Worm (Caenorhabditis elegans) whole organism, L1 larva: ENCODE results near the gene T26C5.4.
A peak's percentile ranks its signal among the peaks of the same experiment; 100 is the strongest.

Source experiments
- C16A3.4 ChIP-seq: fragments of 150-350 bp; optimal IDR thresholded peaks from 2 replicates; lab custom pipeline; 2014; ENCODE audit warnings: missing biosample characterization, missing genetic modification characterization
- C34B4.2 ChIP-seq: sonication (generic microtip); optimal IDR thresholded peaks from 2 replicates; lab custom pipeline; 2017; ENCODE audit warnings: mild to moderate bottlenecking, missing genetic modification characterization, missing compliant biosample characterization
- F16B12.6 ChIP-seq: fragments of 150-350 bp; optimal IDR thresholded peaks from 2 replicates; lab custom pipeline; 2014; ENCODE audit warnings: missing biosample characterization, missing genetic modification characterization
- Y116A8C.19 ChIP-seq: sonication (generic microtip); optimal IDR thresholded peaks from 2 replicates; lab custom pipeline; 2016; ENCODE audit warnings: missing compliant biosample characterization, missing genetic modification characterization, borderline replicate concordance
- aha-1 ChIP-seq: fragments of 150-350 bp; optimal IDR thresholded peaks from 2 replicates; lab custom pipeline; 2014; ENCODE audit warnings: missing biosample characterization, missing genetic modification characterization
- alr-1 ChIP-seq: fragments of 200-800 bp; sonication (Bioruptor generic); optimal IDR thresholded peaks from 2 replicates; lab custom pipeline; 2018; ENCODE audit warnings: borderline replicate concordance, mild to moderate bottlenecking, missing genetic modification characterization, missing compliant biosample characterization
- ama-1 ChIP-seq: fragments of 150-350 bp; optimal IDR thresholded peaks from 2 replicates; lab custom pipeline; 2014
- ceh-63 ChIP-seq: fragments of 200-800 bp; sonication (Bioruptor generic); optimal IDR thresholded peaks from 2 replicates; lab custom pipeline; 2018; ENCODE audit warnings: mild to moderate bottlenecking, missing genetic modification characterization, missing compliant biosample characterization
- ceh-8 ChIP-seq: fragments of 200-800 bp; sonication (Bioruptor generic); optimal IDR thresholded peaks from 2 replicates; lab custom pipeline; 2018; ENCODE audit warnings: mild to moderate bottlenecking, missing genetic modification characterization, moderate library complexity, missing compliant biosample characterization
- ceh-82 ChIP-seq, 3 experiments: fragments of 150-350 bp in 1 of 3; sonication (generic microtip) in 2 of 3; optimal IDR thresholded peaks; 2 replicates each; lab custom pipeline; 2014 to 2017; ENCODE audit warnings: missing biosample characterization in 3 of 3, missing genetic modification characterization in 3 of 3
- ceh-88 ChIP-seq: fragments of 200-800 bp; sonication (Bioruptor generic); IDR thresholded peaks from 2 replicates; pipeline ENCODE4 v1.3.6; 2022; ENCODE audit warnings: missing genetic modification characterization, missing compliant biosample characterization
- ces-1 ChIP-seq: fragments of 150-350 bp; optimal IDR thresholded peaks from 2 replicates; lab custom pipeline; 2014; ENCODE audit warnings: missing biosample characterization, missing genetic modification reagents, missing genetic modification characterization
- dpl-1 ChIP-seq, 3 experiments: fragments of 150-350 bp in 2 of 3; sonication (generic microtip) in 1 of 3; optimal IDR thresholded peaks; 2 replicates each; lab custom pipeline; 2014 to 2017; ENCODE audit warnings: missing biosample characterization in 3 of 3, missing genetic modification characterization in 3 of 3, missing genetic modification reagents in 3 of 3
- dsc-1 ChIP-seq: sonication (generic microtip); optimal IDR thresholded peaks from 2 replicates; lab custom pipeline; 2016; ENCODE audit warnings: mild to moderate bottlenecking, missing genetic modification characterization, missing compliant biosample characterization
- efl-3 ChIP-seq: fragments of 200-800 bp; sonication (Bioruptor generic); optimal IDR thresholded peaks from 2 replicates; lab custom pipeline; 2018; ENCODE audit warnings: mild to moderate bottlenecking, missing genetic modification characterization, missing compliant biosample characterization
- egl-13 ChIP-seq: sonication (generic microtip); optimal IDR thresholded peaks from 2 replicates; lab custom pipeline; 2016; ENCODE audit warnings: missing genotype, missing genetic modification reagents, missing genetic modification characterization, missing compliant biosample characterization
- elt-3 ChIP-seq, 6 experiments: fragments of 150-350 bp in 1 of 6; sonication (generic microtip); optimal IDR thresholded peaks; 2 replicates each; lab custom pipeline; 2017 to 2018; ENCODE audit warnings: missing biosample characterization in 6 of 6, missing genetic modification characterization in 6 of 6, inconsistent platforms in 1 of 6
- ets-5 ChIP-seq: fragments of 200-800 bp; sonication (Bioruptor generic); IDR thresholded peaks from 2 replicates; pipeline ENCODE4 v1.3.6; 2022; ENCODE audit warnings: missing genetic modification characterization, missing compliant biosample characterization
- fkh-10 ChIP-seq: sonication (generic microtip); optimal IDR thresholded peaks from 2 replicates; lab custom pipeline; 2017; ENCODE audit warnings: missing biosample characterization, missing genetic modification reagents, missing genetic modification characterization
- fkh-8 ChIP-seq: sonication (generic microtip); optimal IDR thresholded peaks from 2 replicates; lab custom pipeline; 2016; ENCODE audit warnings: mild to moderate bottlenecking, missing genetic modification characterization, missing compliant biosample characterization
- grh-1 ChIP-seq: fragments of 200-800 bp; sonication (Bioruptor generic); IDR thresholded peaks from 2 replicates; pipeline ENCODE4 v1.3.6; 2022; ENCODE audit warnings: missing genetic modification reagents, missing genetic modification characterization, missing compliant biosample characterization
- hlh-4 ChIP-seq: sonication (generic microtip); optimal IDR thresholded peaks from 2 replicates; lab custom pipeline; 2016; ENCODE audit warnings: mild to moderate bottlenecking, missing genetic modification characterization, missing compliant biosample characterization
- irx-1 ChIP-seq: sonication (generic microtip); optimal IDR thresholded peaks from 2 replicates; lab custom pipeline; 2016; ENCODE audit warnings: missing genetic modification characterization, missing compliant biosample characterization
- isw-1 ChIP-seq: fragments of 200-800 bp; sonication (Bioruptor generic); IDR thresholded peaks from 2 replicates; pipeline ENCODE4 v1.3.6; 2022; ENCODE audit warnings: missing genetic modification characterization, missing compliant biosample characterization
- lin-14 ChIP-seq: fragments of 200-800 bp; sonication (Bioruptor generic); optimal IDR thresholded peaks from 2 replicates; lab custom pipeline; 2018; ENCODE audit warnings: mild to moderate bottlenecking, missing genetic modification characterization, moderate library complexity, missing compliant biosample characterization
- lin-15B ChIP-seq: fragments of 150-350 bp; sonication (generic microtip); optimal IDR thresholded peaks from 3 replicates; lab custom pipeline; 2014; ENCODE audit warnings: missing biosample characterization, missing genetic modification characterization
- lin-39 ChIP-seq: fragments of 150-350 bp; optimal IDR thresholded peaks from 2 replicates; lab custom pipeline; 2014; ENCODE audit warnings: missing biosample characterization, missing genetic modification reagents, missing genetic modification characterization
- mef-2 ChIP-seq: fragments of 150-350 bp; optimal IDR thresholded peaks from 2 replicates; lab custom pipeline; 2014; ENCODE audit warnings: missing biosample characterization, missing genetic modification characterization
- mep-1 ChIP-seq: fragments of 150-350 bp; optimal IDR thresholded peaks from 2 replicates; lab custom pipeline; 2014; ENCODE audit warnings: missing biosample characterization, missing genetic modification characterization
- nhr-11 ChIP-seq: fragments of 150-350 bp; optimal IDR thresholded peaks from 2 replicates; lab custom pipeline; 2014; ENCODE audit warnings: missing biosample characterization, missing genetic modification characterization
- nhr-12 ChIP-seq: sonication (generic microtip); optimal IDR thresholded peaks from 2 replicates; lab custom pipeline; 2017; ENCODE audit warnings: missing biosample characterization, missing genetic modification characterization
- nhr-19 ChIP-seq: fragments of 200-800 bp; sonication (Bioruptor generic); conservative IDR thresholded peaks from 2 replicates; pipeline ENCODE4 v1.3.6; 2022; ENCODE audit warnings: missing genetic modification characterization, missing compliant biosample characterization
- nhr-20 ChIP-seq: sonication (generic microtip); optimal IDR thresholded peaks from 2 replicates; lab custom pipeline; 2016; ENCODE audit warnings: mild to moderate bottlenecking, missing genetic modification characterization, missing compliant biosample characterization
- nhr-237 ChIP-seq: fragments of 150-350 bp; optimal IDR thresholded peaks from 2 replicates; lab custom pipeline; 2014; ENCODE audit warnings: missing biosample characterization, missing genetic modification characterization
- nhr-28 ChIP-seq: fragments of 150-350 bp; optimal IDR thresholded peaks from 2 replicates; lab custom pipeline; 2014; ENCODE audit warnings: missing biosample characterization, missing genetic modification characterization
- nhr-47 ChIP-seq: sonication (generic microtip); optimal IDR thresholded peaks from 2 replicates; lab custom pipeline; 2016; ENCODE audit warnings: mild to moderate bottlenecking, missing genetic modification characterization, moderate library complexity, missing compliant biosample characterization
- nhr-76 ChIP-seq: sonication (generic microtip); optimal IDR thresholded peaks from 2 replicates; lab custom pipeline; 2017; ENCODE audit warnings: missing biosample characterization, missing genetic modification characterization
- nhr-77 ChIP-seq: fragments of 150-350 bp; optimal IDR thresholded peaks from 2 replicates; lab custom pipeline; 2014; ENCODE audit warnings: missing biosample characterization, missing genetic modification characterization
- nhr-85 ChIP-seq: sonication (generic microtip); peaks from one replicate; lab custom pipeline; 2016; ENCODE audit warnings: missing genetic modification characterization, inconsistent platforms, missing compliant biosample characterization
- pag-3 ChIP-seq: sonication (generic microtip); optimal IDR thresholded peaks from 2 replicates; lab custom pipeline; 2017; ENCODE audit warnings: missing genetic modification characterization, mild to moderate bottlenecking, missing compliant biosample characterization, antibody characterized with exemption, borderline replicate concordance; ENCODE audit not compliant: insufficient read depth
- pax-3 ChIP-seq: fragments of 200-800 bp; sonication (Bioruptor generic); optimal IDR thresholded peaks from 2 replicates; lab custom pipeline; 2018; ENCODE audit warnings: mild to moderate bottlenecking, missing genetic modification characterization, moderate library complexity, missing compliant biosample characterization
- pqm-1 ChIP-seq: sonication (generic microtip); optimal IDR thresholded peaks from 3 replicates; lab custom pipeline; 2017; ENCODE audit warnings: missing biosample characterization, missing genetic modification characterization
- rnt-1 ChIP-seq: sonication (generic microtip); optimal IDR thresholded peaks from 2 replicates; lab custom pipeline; 2016; ENCODE audit warnings: mild to moderate bottlenecking, missing genetic modification characterization, moderate library complexity, missing compliant biosample characterization
- snu-23 ChIP-seq: sonication (generic microtip); optimal IDR thresholded peaks from 2 replicates; lab custom pipeline; 2016; ENCODE audit warnings: missing genetic modification characterization, missing compliant biosample characterization
- sptf-1 ChIP-seq: fragments of 150-350 bp; optimal IDR thresholded peaks from 2 replicates; lab custom pipeline; 2014; ENCODE audit warnings: missing biosample characterization, missing genetic modification characterization
- tlp-1 ChIP-seq: fragments of 150-350 bp; optimal IDR thresholded peaks from 2 replicates; lab custom pipeline; 2014; ENCODE audit warnings: missing biosample characterization, missing genetic modification characterization
- unc-130 ChIP-seq: fragments of 150-350 bp; optimal IDR thresholded peaks from 2 replicates; lab custom pipeline; 2017; ENCODE audit warnings: missing biosample characterization, missing genetic modification characterization, inconsistent platforms
- unc-30 ChIP-seq: sonication (generic microtip); optimal IDR thresholded peaks from 2 replicates; lab custom pipeline; 2017; ENCODE audit warnings: missing biosample characterization, missing genetic modification characterization
- unc-86 ChIP-seq: sonication (generic microtip); optimal IDR thresholded peaks from 2 replicates; lab custom pipeline; 2016; ENCODE audit warnings: missing genetic modification characterization, missing compliant biosample characterization
- unc-98 ChIP-seq: fragments of 200-800 bp; sonication (Bioruptor generic); IDR thresholded peaks from 2 replicates; pipeline ENCODE4 v1.3.6; 2022; ENCODE audit warnings: missing genetic modification characterization, missing compliant biosample characterization
- xbp-1 ChIP-seq: sonication (generic microtip); optimal IDR thresholded peaks from 2 replicates; lab custom pipeline; 2016; ENCODE audit warnings: missing genetic modification characterization, missing compliant biosample characterization
- zag-1 ChIP-seq: fragments of 150-350 bp; optimal IDR thresholded peaks from 2 replicates; lab custom pipeline; 2014; ENCODE audit warnings: missing biosample characterization, missing genetic modification characterization
- zip-4 ChIP-seq: fragments of 200-800 bp; sonication (Bioruptor generic); optimal IDR thresholded peaks from 2 replicates; lab custom pipeline; 2018; ENCODE audit warnings: mild to moderate bottlenecking, missing genetic modification characterization, moderate library complexity, missing compliant biosample characterization
- ztf-4 ChIP-seq: fragments of 150-350 bp; optimal IDR thresholded peaks from 2 replicates; lab custom pipeline; 2014; ENCODE audit warnings: missing biosample characterization, missing genetic modification characterization

Gene T26C5.4

ce11 chrII:9273984-9274383, 23.7 kb upstream of the T26C5.4 start (continued):
- TF ChIP-seq ceh-82 (tag; optimal IDR thresholded peaks at IDR 0.05; lab: Kevin White, UChicago) (peak; percentile 5 to 90 (median 86)), pqm-1 (tag; lab: Kevin White, UChicago) (no peak), ces-1 (GFP tag; lab: Kevin White, UChicago) (no peak), tlp-1 (no peak), lin-39 (tag; lab: Kevin White, UChicago) (peak; percentile 60), nhr-85 (peak; percentile 97), unc-30 (tag; lab: Kevin White, UChicago) (no peak), snu-23 (peak; percentile 94), ets-5 (GFP tag; lab: Robert Waterston, UW) (no peak), nhr-11 (tag; lab: Kevin White, UChicago) (peak; percentile 86), egl-13 (tag; lab: Kevin White, UChicago) (peak; percentile 55), irx-1 (tag; lab: Kevin White, UChicago) (peak; percentile 79), nhr-76 (tag; lab: Kevin White, UChicago) (no peak), fkh-8 (tag; lab: Kevin White, UChicago) (peak; percentile 89), zip-4 (GFP tag; lab: Kevin White, UChicago) (no peak), ceh-88 (GFP tag; lab: Robert Waterston, UW) (peak; percentile 16; the same call in 1 of the 2 replicates), unc-86 (tag; lab: Kevin White, UChicago) (peak; percentile 72), lin-14 (GFP tag; lab: Kevin White, UChicago) (peak; percentile 97), nhr-28 (tag; lab: Kevin White, UChicago) (no peak), Y116A8C.19 (tag; lab: Kevin White, UChicago) (no peak), C16A3.4 (peak; percentile 71), ceh-63 (GFP tag; lab: Kevin White, UChicago) (no peak), unc-98 (GFP tag; lab: Robert Waterston, UW) (no peak), nhr-237 (tag; lab: Kevin White, UChicago) (peak; percentile 30), mep-1 (tag; lab: Kevin White, UChicago) (peak; percentile 86), ama-1 (peak; percentile 6), dpl-1 (GFP tag; optimal IDR thresholded peaks at IDR 0.05; lab: Kevin White, UChicago) (peak; percentile 47 to 70 (median 69)), dsc-1 (peak; percentile 48), fkh-10 (peak; percentile 2), grh-1 (GFP tag; lab: Robert Waterston, UW) (peak; percentile 80), sptf-1 (tag; lab: Kevin White, UChicago) (no peak), rnt-1 (tag; lab: Kevin White, UChicago) (peak; percentile 92), elt-3 (tag; optimal IDR thresholded peaks at IDR 0.05; lab: Kevin White, UChicago) (peak in 2 of 6 experiments; percentile 63 to 82), nhr-20 (tag; lab: Kevin White, UChicago) (peak; percentile 91), pag-3 (no peak), nhr-12 (tag; lab: Kevin White, UChicago) (no peak), C34B4.2 (no peak), isw-1 (peak; percentile 66), ztf-4 (tag; lab: Kevin White, UChicago) (peak; percentile 71), lin-15B (tag; lab: Kevin White, UChicago) (peak; percentile 1), zag-1 (tag; lab: Kevin White, UChicago) (no peak), aha-1 (tag; lab: Kevin White, UChicago) (no peak), nhr-77 (peak; percentile 49), efl-3 (no peak), pax-3 (tag; lab: Kevin White, UChicago) (peak; percentile 60), ceh-8 (GFP tag; lab: Kevin White, UChicago) (no peak), alr-1 (tag; lab: Kevin White, UChicago) (no peak), mef-2 (peak; percentile 66), nhr-47 (tag; lab: Kevin White, UChicago) (peak; percentile 89), F16B12.6 (peak; percentile 51), hlh-4 (tag; lab: Kevin White, UChicago) (peak; percentile 95), nhr-19 (peak; percentile 86), unc-130 (no peak), xbp-1 (tag; lab: Kevin White, UChicago) (peak; percentile 80)
